Fruit fly (Drosophila melanogaster) whole organism, prepupa: Measurements from ENCODE around the gene grsm.

Source experiments
- CG31627 ChIP-seq: fragments of 200-800 bp; sonication (Bioruptor generic); optimal IDR thresholded peaks from 3 replicates; lab custom pipeline; 2016; ENCODE audit warnings: missing biosample characterization, missing genetic modification characterization
- CG4318 ChIP-seq: fragments of 200-800 bp; sonication (Bioruptor generic); optimal IDR thresholded peaks from 3 replicates; lab custom pipeline; 2017; ENCODE audit warnings: missing biosample characterization, mild to moderate bottlenecking, missing genetic modification characterization
- CG7368 ChIP-seq: fragments of 200-800 bp; sonication (Bioruptor generic); optimal IDR thresholded peaks from 3 replicates; lab custom pipeline; 2016; ENCODE audit warnings: missing biosample characterization, missing genetic modification characterization
- CG8119 ChIP-seq: fragments of 200-800 bp; sonication (Bioruptor generic); IDR thresholded peaks from 3 replicates; pipeline ENCODE4 v1.3.6; 2022; ENCODE audit warnings: missing biosample characterization, missing genetic modification characterization
- Eip75B ChIP-seq: fragments of 200-800 bp; sonication (Bioruptor generic); optimal IDR thresholded peaks from 3 replicates; lab custom pipeline; 2016; ENCODE audit warnings: missing biosample characterization, missing genetic modification characterization
- dac ChIP-seq: fragments of 200-800 bp; sonication (Bioruptor generic); optimal IDR thresholded peaks from 2 replicates; lab custom pipeline; 2017; ENCODE audit warnings: missing biosample characterization, mild to moderate bottlenecking, missing genetic modification characterization

- no peak for TF ChIP-seq CG7368 (GFP tag; lab: Kevin White, UChicago)
- TF ChIP-seq CG8119 (GFP tag; lab: Robert Waterston, UW), result no peak
- no peak for TF ChIP-seq dac (GFP tag; lab: Kevin White, UChicago)
- no peak for TF ChIP-seq Eip75B (GFP tag; lab: Kevin White, UChicago)
- TF ChIP-seq CG31627 (GFP tag; lab: Kevin White, UChicago), result no peak
- TF ChIP-seq CG4318 (GFP tag; lab: Kevin White, UChicago), result no peak
Measured at dm6 chr3R:12980628-12981219, 13.2 kb upstream of the grsm start, which contains the start of gene Paip2.
